Worm (Caenorhabditis elegans): ENCODE results near the gene lmd-5.

The lmd-5 gene

DNA sequence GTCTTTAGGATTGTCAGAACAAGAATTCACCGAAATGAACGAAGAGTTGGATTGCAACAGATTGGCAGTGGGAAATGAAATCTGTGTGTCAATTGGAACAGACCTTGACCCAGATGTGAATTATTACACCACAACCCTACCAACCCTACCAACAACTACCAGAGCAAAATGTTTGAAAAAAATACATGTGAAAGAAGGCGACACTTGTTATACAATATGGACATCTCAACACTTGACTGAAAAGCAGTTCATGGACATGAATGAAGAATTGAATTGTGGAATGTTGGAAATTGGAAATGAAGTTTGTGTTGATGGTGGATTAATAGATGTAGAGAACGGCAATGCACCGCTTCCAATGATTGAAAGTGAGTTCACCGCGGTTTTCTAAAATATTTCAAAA lies 521 bp downstream of the lmd-5 start:
- no peak for TF ChIP-seq lin-13 (tag; optimal IDR thresholded peaks at IDR 0.05)
- no peak for TF ChIP-seq nhr-2 (tag; optimal IDR thresholded peaks at IDR 0.05)
- no peak for TF ChIP-seq elt-1 (tag; optimal IDR thresholded peaks at IDR 0.05; ENCODE audit: borderline replicate concordance, insufficient read depth)
- no peak for TF ChIP-seq nhr-12 (tag; optimal IDR thresholded peaks at IDR 0.05)
- no peak for TF ChIP-seq mep-1 (tag; optimal IDR thresholded peaks at IDR 0.05)
- no peak for TF ChIP-seq mab-5 (tag; optimal IDR thresholded peaks at IDR 0.05)
- no peak for TF ChIP-seq ceh-39 (tag; optimal IDR thresholded peaks at IDR 0.05)
- TF ChIP-seq elt-3 (tag; optimal IDR thresholded peaks at IDR 0.05) = no peak
- no peak for TF ChIP-seq lin-32 (GFP tag; optimal IDR thresholded peaks at IDR 0.05)
- no peak for TF ChIP-seq M03D4.4 (tag; optimal IDR thresholded peaks at IDR 0.05)
- no peak for TF ChIP-seq ceh-83 (GFP tag; optimal IDR thresholded peaks at IDR 0.05)
- TF ChIP-seq ham-2 (GFP tag; optimal IDR thresholded peaks at IDR 0.05) = no peak
- TF ChIP-seq blmp-1 (tag; optimal IDR thresholded peaks at IDR 0.05) = no peak
- no peak for TF ChIP-seq flh-1 (GFP tag; optimal IDR thresholded peaks at IDR 0.05)
- no peak for TF ChIP-seq lsy-2 (tag; optimal IDR thresholded peaks at IDR 0.05)
- no peak for TF ChIP-seq nhr-237 (tag; optimal IDR thresholded peaks at IDR 0.05)
- TF ChIP-seq zip-8 (tag; optimal IDR thresholded peaks at IDR 0.05) = no peak

DNA sequence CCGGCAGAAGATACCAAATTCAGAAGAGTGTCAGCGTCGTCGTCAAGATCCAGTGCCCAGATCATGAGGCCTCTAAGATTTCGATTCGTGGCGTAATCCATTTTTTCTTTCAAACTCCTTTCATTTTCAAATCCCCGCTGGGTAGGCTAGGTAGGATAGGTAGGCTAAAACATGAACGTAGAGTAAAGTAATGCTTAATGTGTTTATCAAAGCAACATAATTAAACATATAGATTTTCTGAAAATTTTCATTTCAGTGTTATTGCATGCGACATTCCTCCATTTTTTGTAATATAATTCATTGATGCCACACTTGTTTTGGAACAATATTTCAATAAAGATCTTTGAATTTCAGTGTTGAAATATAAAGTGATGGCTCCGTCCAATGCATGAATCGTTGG lies 6.0 kb downstream of the lmd-5 start, which contains the start of gene T01C4.8:
Gene T01C4.8 (minus strand): TSS at position 101 of the 400 bp plus-strand sequence.
- TF ChIP-seq drap-1 (GFP tag; optimal IDR thresholded peaks at IDR 0.05) = no peak
- no peak for TF ChIP-seq ces-1 (GFP tag; optimal IDR thresholded peaks at IDR 0.05)
- TF ChIP-seq unc-120 (tag; optimal IDR thresholded peaks at IDR 0.05; ENCODE audit: poor library complexity, severe bottlenecking) = no peak
- no peak for TF ChIP-seq ceh-39 (tag; optimal IDR thresholded peaks at IDR 0.05)
- no peak for TF ChIP-seq nhr-2 (tag; optimal IDR thresholded peaks at IDR 0.05)
- no peak for TF ChIP-seq ceh-43 (GFP tag; optimal IDR thresholded peaks at IDR 0.05)
- no peak for TF ChIP-seq mep-1 (tag; optimal IDR thresholded peaks at IDR 0.05)
- no peak for TF ChIP-seq flh-1 (GFP tag; optimal IDR thresholded peaks at IDR 0.05)
- no peak for TF ChIP-seq nhr-76 (tag; optimal IDR thresholded peaks at IDR 0.05)
- TF ChIP-seq tbx-8 (GFP tag; optimal IDR thresholded peaks at IDR 0.05) = no peak
- no peak for TF ChIP-seq ztf-11 (tag; optimal IDR thresholded peaks at IDR 0.05)
- TF ChIP-seq nhr-12 (tag; optimal IDR thresholded peaks at IDR 0.05) = no peak
- TF ChIP-seq mab-5 (tag; optimal IDR thresholded peaks at IDR 0.05) = no peak
- no peak for TF ChIP-seq bed-3 (GFP tag; optimal IDR thresholded peaks at IDR 0.05)
- no peak for TF ChIP-seq lin-13 (tag; optimal IDR thresholded peaks at IDR 0.05)
- no peak for TF ChIP-seq nhr-28 (tag; optimal IDR thresholded peaks at IDR 0.05)
- no peak for TF ChIP-seq lsy-2 (tag; optimal IDR thresholded peaks at IDR 0.05)
- no peak for TF ChIP-seq pha-4 (tag; optimal IDR thresholded peaks at IDR 0.05)

DNA sequence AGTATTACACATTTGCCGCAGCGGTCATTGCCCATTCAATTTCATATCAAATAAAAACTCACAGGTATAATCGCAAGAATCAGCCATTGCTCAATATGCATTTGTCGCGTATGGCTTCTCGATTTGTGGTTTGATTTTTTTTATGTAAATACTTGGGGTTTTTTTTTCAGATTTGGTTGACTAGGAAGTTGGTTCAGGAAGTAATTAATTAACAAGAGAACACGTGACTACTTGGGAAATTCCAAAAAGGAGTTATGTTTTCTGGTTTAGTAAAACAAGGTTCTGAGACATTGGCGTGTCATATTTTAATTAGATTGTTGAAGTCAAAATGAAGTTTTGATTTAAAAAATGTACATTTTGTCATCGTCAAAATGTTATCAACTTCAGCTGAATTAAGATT lies 7.5 kb downstream of the lmd-5 start, which contains the start of gene srx-36:
Gene srx-36 (minus strand): TSS at position 101 of the 400 bp plus-strand sequence.
- TF ChIP-seq M03D4.4 (tag; optimal IDR thresholded peaks at IDR 0.05) (no peak), nhr-12 (tag; optimal IDR thresholded peaks at IDR 0.05) (no peak), mep-1 (tag; optimal IDR thresholded peaks at IDR 0.05) (no peak), sptf-1 (tag; optimal IDR thresholded peaks at IDR 0.05) (no peak), blmp-1 (tag; optimal IDR thresholded peaks at IDR 0.05) (no peak), flh-1 (GFP tag; optimal IDR thresholded peaks at IDR 0.05) (no peak), nhr-237 (tag; optimal IDR thresholded peaks at IDR 0.05) (no peak), ceh-43 (GFP tag; optimal IDR thresholded peaks at IDR 0.05) (no peak), cnd-1 (tag; optimal IDR thresholded peaks at IDR 0.05) (no peak), ham-2 (GFP tag; optimal IDR thresholded peaks at IDR 0.05) (no peak)

DNA sequence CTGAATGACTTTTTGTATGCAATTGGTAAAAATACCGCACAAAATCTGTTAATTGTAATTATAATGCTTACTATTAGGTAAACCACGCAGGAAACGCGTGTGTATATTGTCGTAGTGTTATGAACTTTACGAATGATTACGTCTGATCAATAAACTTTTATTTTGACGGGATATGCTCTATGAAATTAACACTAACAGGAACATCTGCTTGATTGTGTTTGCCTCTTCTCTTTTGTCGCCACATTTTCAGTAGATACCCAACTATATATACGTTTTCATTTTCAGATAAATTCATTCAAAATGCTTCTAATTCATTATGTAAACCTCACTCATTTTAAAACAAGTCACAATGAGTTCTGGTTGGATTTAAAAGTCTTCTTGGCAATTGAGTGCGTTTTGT lies 8.8 kb downstream of the lmd-5 start, which contains the start of gene sre-10:
Gene sre-10 (plus strand): TSS at position 301 of the 400 bp plus-strand sequence.
- TF ChIP-seq mep-1 (tag; optimal IDR thresholded peaks at IDR 0.05) = no peak
- no peak for TF ChIP-seq tbx-8 (GFP tag; optimal IDR thresholded peaks at IDR 0.05)
- TF ChIP-seq nhr-76 (tag; optimal IDR thresholded peaks at IDR 0.05) = no peak
- TF ChIP-seq unc-62 (GFP tag; optimal IDR thresholded peaks at IDR 0.05) = no peak
- TF ChIP-seq ceh-39 (tag; optimal IDR thresholded peaks at IDR 0.05) = no peak

DNA sequence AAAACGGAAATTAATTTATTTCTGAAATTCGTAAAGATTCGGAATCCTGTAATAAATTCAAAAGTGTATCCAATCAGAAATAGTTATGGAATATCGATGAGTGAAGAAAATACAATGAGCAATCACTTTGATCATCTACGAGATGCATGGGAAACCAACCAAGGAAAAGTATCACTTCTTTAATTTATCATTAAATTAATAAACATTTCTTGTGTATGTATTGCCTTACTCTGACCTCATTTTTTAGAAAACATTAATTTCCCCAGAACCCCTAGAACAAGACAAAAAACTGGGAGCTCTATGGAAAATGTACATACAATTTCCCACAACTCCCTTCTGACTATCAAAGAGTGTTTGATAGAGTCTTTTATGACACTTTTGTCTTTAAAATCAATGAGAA lies 10.5 kb downstream of the lmd-5 start, which contains the start of gene F10D2.16:
Gene F10D2.16 (plus strand): TSS at position 301 of the 400 bp plus-strand sequence.
- no peak for TF ChIP-seq blmp-1 (tag; optimal IDR thresholded peaks at IDR 0.05)
- TF ChIP-seq mep-1 (tag; optimal IDR thresholded peaks at IDR 0.05) = no peak
- no peak for TF ChIP-seq ztf-11 (tag; optimal IDR thresholded peaks at IDR 0.05)
- TF ChIP-seq ceh-83 (GFP tag; optimal IDR thresholded peaks at IDR 0.05) = no peak
- TF ChIP-seq ces-1 (GFP tag; optimal IDR thresholded peaks at IDR 0.05) = no peak
